Fruit fly (Drosophila melanogaster): ENCODE results near the gene Tbc1d15-17.

Gene Tbc1d15-17

dm6 chr2L:207129-207813 lies at the start of gene Tbc1d15-17, which contains the start of gene CG11617 (continued):
- TF ChIP-seq CG7271 (tag; optimal IDR thresholded peaks at IDR 0.05) (no peak), Dbx (GFP tag; IDR thresholded peaks at IDR 0.05) (0 out of 3 replicates have a peak, but pooled peaks have one; percentile 10), CG13287 (GFP tag; IDR thresholded peaks at IDR 0.05; ENCODE audit: partially characterized antibody) (peak; percentile 64; the same call in 1 of the 2 replicates), disco-r (GFP tag; optimal IDR thresholded peaks at IDR 0.05) (peak; percentile 27), sob (GFP tag; IDR thresholded peaks at IDR 0.05) (no peak), pfk (GFP tag; optimal IDR thresholded peaks at IDR 0.05) (no peak), trem (tag; optimal IDR thresholded peaks at IDR 0.05) (peak; percentile 80), dati (GFP tag; IDR thresholded peaks at IDR 0.05) (no peak), CG15514 (GFP tag; optimal IDR thresholded peaks at IDR 0.05) (peak; percentile 75), NfI (GFP tag; optimal IDR thresholded peaks at IDR 0.05) (peak; percentile 13), CHES-1-like (GFP tag; optimal IDR thresholded peaks at IDR 0.05) (peak; percentile 64), Fer2 (tag; optimal IDR thresholded peaks at IDR 0.05) (no peak), CG18262 (tag; optimal IDR thresholded peaks at IDR 0.05) (no peak), CTCF (GFP tag; optimal IDR thresholded peaks at IDR 0.05) (peak; percentile 71), hbn (GFP tag; IDR thresholded peaks at IDR 0.05; ENCODE audit: partially characterized antibody) (0 out of 2 replicates have a peak, but pooled peaks have one; percentile 19), CG34422 (GFP tag; IDR thresholded peaks at IDR 0.05) (peak; percentile 64; the same call in 1 of the 3 replicates), CG4854 (GFP tag; optimal IDR thresholded peaks at IDR 0.05) (no peak), E2f2 (GFP tag; IDR thresholded peaks at IDR 0.05) (peak; percentile 62), CG5180 (GFP tag; optimal IDR thresholded peaks at IDR 0.05) (no peak), CG10654 (GFP tag; optimal IDR thresholded peaks at IDR 0.05) (no peak), seq (GFP tag; IDR thresholded peaks at IDR 0.05) (no peak), CG6272 (GFP tag; IDR thresholded peaks at IDR 0.05) (no peak), Hmr (GFP tag; optimal IDR thresholded peaks at IDR 0.05) (peak; percentile 69), Elba2 (GFP tag; optimal IDR thresholded peaks at IDR 0.05) (peak; percentile 90), CG30403 (GFP tag; optimal IDR thresholded peaks at IDR 0.05) (no peak), Ets97D (GFP tag; optimal IDR thresholded peaks at IDR 0.05) (peak; percentile 93), CG16779 (GFP tag; IDR thresholded peaks at IDR 0.05) (no peak), kni (GFP tag; optimal IDR thresholded peaks at IDR 0.05) (no peak), knrl (GFP tag; IDR thresholded peaks at IDR 0.05; ENCODE audit: partially characterized antibody) (peak; percentile 46; the same call in 2 of the 3 replicates), Pdp1 (GFP tag; optimal IDR thresholded peaks at IDR 0.05) (peak in 1 of 2 experiments; percentile 80), CG34376 (GFP tag; optimal IDR thresholded peaks at IDR 0.05) (peak; percentile 49), CG2889 (GFP tag; IDR thresholded peaks at IDR 0.05) (no peak), CG17186 (GFP tag; optimal IDR thresholded peaks at IDR 0.05) (peak; percentile 29), NC2β (GFP tag; optimal IDR thresholded peaks at IDR 0.05) (peak; percentile 23), Usf (GFP tag; optimal IDR thresholded peaks at IDR 0.05) (no peak), onecut (GFP tag; IDR thresholded peaks at IDR 0.05) (no peak), Sry-δ (GFP tag; optimal IDR thresholded peaks at IDR 0.05) (peak; percentile 70), CG2116 (GFP tag; optimal IDR thresholded peaks at IDR 0.05) (peak; percentile 59), nerfin-2 (GFP tag; IDR thresholded peaks at IDR 0.05; ENCODE audit: partially characterized antibody) (no peak), CG15696 (tag; optimal IDR thresholded peaks at IDR 0.05) (no peak), HLH3B (GFP tag; IDR thresholded peaks at IDR 0.05) (no peak), Fer1 (GFP tag; optimal IDR thresholded peaks at IDR 0.05) (peak; percentile 46), CG15269 (tag; optimal IDR thresholded peaks at IDR 0.05) (no peak), CG34224 (GFP tag; IDR thresholded peaks at IDR 0.05; ENCODE audit: partially characterized antibody) (peak; percentile 47; the same call in 1 of the 3 replicates), CG1603 (tag; optimal IDR thresholded peaks at IDR 0.05) (peak; percentile 82), CG10462 (GFP tag; optimal IDR thresholded peaks at IDR 0.05) (no peak), CG2712 (tag; optimal IDR thresholded peaks at IDR 0.05) (no peak), Bgb (GFP tag; IDR thresholded peaks at IDR 0.05; ENCODE audit: partially characterized antibody) (peak; percentile 60), Stat92E (GFP tag; optimal IDR thresholded peaks at IDR 0.05) (peak in 1 of 3 experiments; percentile 32)
